Fruit fly (Drosophila melanogaster) whole organism, wandering third instar larva: ENCODE measurements around the gene mah.

Experiments
- Abd-B ChIP-seq: fragments of >200 bp; optimal IDR thresholded peaks from 2 replicates; lab custom pipeline; 2017; ENCODE audit warnings: missing biosample characterization, missing genetic modification characterization
- Hr78 ChIP-seq: fragments of >200 bp; optimal IDR thresholded peaks from 2 replicates; lab custom pipeline; 2017; ENCODE audit warnings: missing biosample characterization, missing genetic modification characterization
- Mio ChIP-seq: sonication (Bioruptor generic); optimal IDR thresholded peaks from 2 replicates; lab custom pipeline; 2016; ENCODE audit warnings: missing biosample characterization, missing genetic modification characterization
- Myc ChIP-seq: fragments of >200 bp; optimal IDR thresholded peaks from 2 replicates; lab custom pipeline; 2017
- Sp1 ChIP-seq: fragments of 200-800 bp; sonication (Bioruptor generic); optimal IDR thresholded peaks from 3 replicates; lab custom pipeline; 2019; ENCODE audit warnings: missing biosample characterization, mild to moderate bottlenecking, missing genetic modification characterization, moderate library complexity
- h ChIP-seq: fragments of 200-800 bp; sonication (Bioruptor generic); optimal IDR thresholded peaks from 3 replicates; lab custom pipeline; 2016; ENCODE audit warnings: missing biosample characterization, mild to moderate bottlenecking, missing genetic modification characterization
- pan ChIP-seq: fragments of >200 bp; optimal IDR thresholded peaks from 2 replicates; lab custom pipeline; 2017
- woc ChIP-seq: sonication (Bioruptor generic); optimal IDR thresholded peaks from 2 replicates; lab custom pipeline; 2016; ENCODE audit warnings: missing biosample characterization, mild to moderate bottlenecking, missing genetic modification characterization

DNA sequence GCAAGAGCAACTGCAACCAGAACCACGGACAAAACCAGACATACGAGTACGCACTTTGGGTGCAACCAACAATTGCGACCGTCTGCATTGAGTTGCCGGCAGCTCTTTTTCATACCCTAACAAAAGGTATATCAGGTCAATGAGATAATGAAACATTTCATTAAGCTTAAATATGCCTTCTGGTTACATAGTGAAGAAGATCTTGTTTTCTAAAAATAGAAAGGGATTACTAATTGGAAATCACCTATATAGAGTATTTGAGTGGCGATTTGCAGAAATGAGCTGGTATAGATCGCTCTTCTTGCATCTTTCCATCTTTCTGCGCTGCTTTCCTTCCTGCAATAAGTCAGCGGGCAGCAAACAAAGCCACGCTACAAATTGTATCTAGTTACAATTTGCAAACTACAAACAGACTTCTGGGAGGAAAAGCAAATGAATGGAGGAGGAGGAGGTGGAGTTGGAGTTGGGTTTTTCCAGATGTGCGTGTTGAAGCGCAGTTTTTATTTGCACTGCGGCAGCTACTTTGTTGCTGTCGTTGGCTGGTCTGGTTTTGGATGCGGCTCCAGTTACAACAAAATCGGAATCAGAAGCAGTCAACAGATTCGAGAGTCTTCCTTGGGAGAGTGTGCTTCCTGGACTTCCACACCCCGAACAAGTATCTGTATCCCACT is 27.5 kb downstream of the mah start:
- no peak for TF ChIP-seq Myc
- TF ChIP-seq pan (lab: Kevin White, UChicago): no peak
- no peak for TF ChIP-seq Hr78 (GFP tag; lab: Kevin White, UChicago)
- TF ChIP-seq h (GFP tag; lab: Kevin White, UChicago): peak; percentile 57
- TF ChIP-seq Abd-B: no peak
- TF ChIP-seq Mio: no peak
- peak; percentile 47 for TF ChIP-seq woc
- TF ChIP-seq Sp1 (GFP tag; lab: Kevin White, UChicago): peak; percentile 45
